Worm (Caenorhabditis elegans): ENCODE results near the gene talp-3.

Gene talp-3

DNA sequence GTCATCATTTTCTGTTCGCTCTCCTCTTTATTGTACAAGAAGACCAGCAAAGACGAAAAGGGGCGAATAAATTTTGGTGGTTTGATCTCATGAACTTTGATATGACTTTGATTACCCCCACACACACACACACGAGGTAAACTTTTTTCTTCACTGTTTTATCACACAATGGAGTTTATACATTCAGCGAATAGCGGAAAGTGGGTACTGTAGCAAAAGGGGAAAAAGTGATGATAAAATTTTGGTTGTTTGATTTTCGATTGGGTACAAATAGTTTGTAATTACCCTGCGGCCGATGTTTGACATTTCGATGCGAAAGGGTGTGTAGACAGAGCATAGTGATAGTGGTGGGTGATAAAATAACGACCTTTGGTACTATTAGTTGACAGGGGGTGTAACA lies 58.9 kb downstream of the talp-3 start (continued):
- TF ChIP-seq hmg-11 (tag; optimal IDR thresholded peaks at IDR 0.05) (no peak), egl-27 (tag; optimal IDR thresholded peaks at IDR 0.05) (peak; percentile 93), elt-2 (tag; optimal IDR thresholded peaks at IDR 0.05) (peak; percentile 100), ceh-16 (tag; optimal IDR thresholded peaks at IDR 0.05) (no peak), unc-39 (tag; optimal IDR thresholded peaks at IDR 0.05) (no peak), elt-3 (tag; optimal IDR thresholded peaks at IDR 0.05) (peak; percentile 54 to 95 (median 88)), ama-1 (optimal IDR thresholded peaks at IDR 0.05) (no peak), R02D3.7 (tag; optimal IDR thresholded peaks at IDR 0.05) (peak; percentile 67), nhr-67 (tag; optimal IDR thresholded peaks at IDR 0.05) (no peak), nhr-76 (tag; optimal IDR thresholded peaks at IDR 0.05) (peak; percentile 83), pqm-1 (tag; optimal IDR thresholded peaks at IDR 0.05) (peak; percentile 100), nhr-43 (tag; optimal IDR thresholded peaks at IDR 0.05; ENCODE audit: poor library complexity, severe bottlenecking) (peak; percentile 95), skn-1 (tag; optimal IDR thresholded peaks at IDR 0.05) (peak; percentile 94), nhr-77 (tag; optimal IDR thresholded peaks at IDR 0.05) (no peak), ceh-9 (tag; optimal IDR thresholded peaks at IDR 0.05) (no peak), nhr-237 (tag; optimal IDR thresholded peaks at IDR 0.05) (no peak), daf-12 (tag; optimal IDR thresholded peaks at IDR 0.05) (no peak), nhr-23 (tag; optimal IDR thresholded peaks at IDR 0.05) (peak; percentile 97), sea-2 (GFP tag; optimal IDR thresholded peaks at IDR 0.05) (no peak), egl-5 (tag; optimal IDR thresholded peaks at IDR 0.05) (no peak), jun-1 (tag; optimal IDR thresholded peaks at IDR 0.05) (peak; percentile 97), eor-1 (tag; optimal IDR thresholded peaks at IDR 0.05) (no peak)
